Worm (Caenorhabditis elegans): ENCODE results near the gene F44F4.10.

The F44F4.10 gene

ce11 chrII:10868670-10869246, 48.3 kb downstream of the F44F4.10 start, which contains the start of the genes gmps-1 and cap-2 (continued):
- TF ChIP-seq ahr-1 (tag; optimal IDR thresholded peaks at IDR 0.05) (no peak), C08G9.2 (tag; optimal IDR thresholded peaks at IDR 0.05) (peak; percentile 47), K09A11.1 (tag; optimal IDR thresholded peaks at IDR 0.05; ENCODE audit: insufficient read depth) (no peak), hlh-15 (tag; optimal IDR thresholded peaks at IDR 0.05) (no peak), hlh-8 (tag; optimal IDR thresholded peaks at IDR 0.05) (peak; percentile 19), gmeb-2 (tag; optimal IDR thresholded peaks at IDR 0.05) (no peak), ceh-22 (tag; optimal IDR thresholded peaks at IDR 0.05) (no peak), ttx-3 (tag; optimal IDR thresholded peaks at IDR 0.05) (no peak), npax-4 (tag; optimal IDR thresholded peaks at IDR 0.05) (no peak), madf-2 (tag; optimal IDR thresholded peaks at IDR 0.05) (no peak), ama-1 (optimal IDR thresholded peaks at IDR 0.05) (no peak), T23F11.4 (GFP tag; optimal IDR thresholded peaks at IDR 0.05) (no peak), unc-55 (GFP tag; optimal IDR thresholded peaks at IDR 0.05) (peak; percentile 1), rnt-1 (tag; optimal IDR thresholded peaks at IDR 0.05) (peak; percentile 29), pha-2 (tag; optimal IDR thresholded peaks at IDR 0.05) (peak; percentile 10), dve-1 (tag; optimal IDR thresholded peaks at IDR 0.05) (peak; percentile 36), elt-2 (tag; optimal IDR thresholded peaks at IDR 0.05) (peak; percentile 63), sox-4 (tag; optimal IDR thresholded peaks at IDR 0.05) (no peak), ceh-6 (GFP tag; optimal IDR thresholded peaks at IDR 0.05) (no peak)

- no peak for TF ChIP-seq gmeb-2 (tag; optimal IDR thresholded peaks at IDR 0.05)
- peak; percentile 59 for TF ChIP-seq ceh-18 (tag; optimal IDR thresholded peaks at IDR 0.05)
Measured at ce11 chrII:10867219-10867618, 49.9 kb downstream of the F44F4.10 start.
